Fruit fly (Drosophila melanogaster) whole organism, embryonic: ENCODE measurements around the gene CG15894.

Source experiments
- CG10274 ChIP-seq: fragments of 200-800 bp; sonication (Bioruptor generic); optimal IDR thresholded peaks from 3 replicates; lab custom pipeline; 2017; ENCODE audit warnings: missing biosample characterization, mild to moderate bottlenecking, missing genetic modification characterization
- CG10366 ChIP-seq: fragments of 200-800 bp; sonication (Bioruptor generic); IDR thresholded peaks from 2 replicates; pipeline ENCODE4 v1.3.6; 2022; ENCODE audit warnings: missing biosample characterization, missing genetic modification characterization
- CG10462 ChIP-seq: fragments of 200-800 bp; sonication (Bioruptor generic); optimal IDR thresholded peaks from 2 replicates; lab custom pipeline; 2016; ENCODE audit warnings: missing biosample characterization, missing genetic modification characterization
- CG11247 ChIP-seq: fragments of 200-800 bp; sonication (Bioruptor generic); IDR thresholded peaks from 2 replicates; pipeline ENCODE4 v1.3.6; 2022; ENCODE audit warnings: missing biosample characterization, missing genetic modification characterization
- CG12155 ChIP-seq: fragments of 200-800 bp; sonication (Bioruptor generic); optimal IDR thresholded peaks from 3 replicates; lab custom pipeline; 2016; ENCODE audit warnings: missing biosample characterization, missing genetic modification characterization
- CG13775 ChIP-seq: fragments of 200-800 bp; sonication (Bioruptor generic); optimal IDR thresholded peaks from 3 replicates; lab custom pipeline; 2017; ENCODE audit warnings: missing biosample characterization, mild to moderate bottlenecking, missing genetic modification characterization
- CG17361 ChIP-seq: fragments of 200-800 bp; sonication (Bioruptor generic); IDR thresholded peaks from 3 replicates; pipeline ENCODE4 v1.3.6; 2022; ENCODE audit warnings: missing biosample characterization, missing genetic modification characterization
- CG18476 ChIP-seq: fragments of 200-800 bp; sonication (Bioruptor generic); optimal IDR thresholded peaks from 2 replicates; lab custom pipeline; 2016; ENCODE audit warnings: missing biosample characterization, mild to moderate bottlenecking, missing genetic modification characterization
- CG18599 ChIP-seq: fragments of 200-800 bp; sonication (Bioruptor generic); optimal IDR thresholded peaks from 3 replicates; lab custom pipeline; 2017; ENCODE audit warnings: missing biosample characterization, missing genetic modification characterization, mild to moderate bottlenecking, moderate library complexity, missing genetic modification reagents
- CG18619 ChIP-seq: fragments of 200-800 bp; sonication (Bioruptor generic); optimal IDR thresholded peaks from 3 replicates; lab custom pipeline; 2017; ENCODE audit warnings: missing biosample characterization, mild to moderate bottlenecking, missing genetic modification characterization
- CG2120 ChIP-seq: fragments of 200-800 bp; sonication (Bioruptor generic); optimal IDR thresholded peaks from 3 replicates; lab custom pipeline; 2016; ENCODE audit warnings: missing biosample characterization, missing genetic modification characterization
- CG30020 ChIP-seq: fragments of 200-800 bp; optimal IDR thresholded peaks from 2 replicates; lab custom pipeline; 2019; ENCODE audit warnings: missing biosample characterization, mild to moderate bottlenecking, missing genetic modification characterization, moderate library complexity
- CG3847 ChIP-seq: fragments of 200-800 bp; sonication (Bioruptor generic); IDR thresholded peaks from 2 replicates; pipeline ENCODE4 v1.3.6; 2022; ENCODE audit warnings: missing biosample characterization, missing genetic modification characterization
- CG5953 ChIP-seq: fragments of 200-800 bp; sonication (Bioruptor generic); IDR thresholded peaks from 2 replicates; pipeline ENCODE4 v1.3.6; 2022; ENCODE audit warnings: missing biosample characterization, missing genetic modification characterization
- CG7839 ChIP-seq: fragments of 200-800 bp; sonication (Bioruptor generic); optimal IDR thresholded peaks from 3 replicates; lab custom pipeline; 2018; ENCODE audit warnings: missing biosample characterization, mild to moderate bottlenecking, missing genetic modification characterization, moderate library complexity
- CG8290 ChIP-seq, 3 experiments: fragments of 200-800 bp; sonication (Bioruptor generic); optimal IDR thresholded peaks; 2 replicates each; lab custom pipeline; 2016 to 2019; ENCODE audit warnings: missing biosample characterization in 3 of 3, missing genetic modification characterization in 3 of 3, mild to moderate bottlenecking in 2 of 3, moderate library complexity in 1 of 3
- CG8359 ChIP-seq: fragments of 200-800 bp; sonication (Bioruptor generic); optimal IDR thresholded peaks from 2 replicates; lab custom pipeline; 2017; ENCODE audit warnings: missing biosample characterization, mild to moderate bottlenecking, missing genetic modification characterization, borderline replicate concordance
- Dad ChIP-seq: fragments of 200-800 bp; sonication (Bioruptor generic); optimal IDR thresholded peaks from 3 replicates; lab custom pipeline; 2016; ENCODE audit warnings: missing biosample characterization, missing genetic modification characterization
- ERR ChIP-seq: fragments of 200-800 bp; sonication (Bioruptor generic); optimal IDR thresholded peaks from 2 replicates; lab custom pipeline; 2016; ENCODE audit warnings: missing biosample characterization, missing genetic modification characterization
- Fer2 ChIP-seq: fragments of 200-800 bp; sonication (Bioruptor generic); optimal IDR thresholded peaks from 2 replicates; lab custom pipeline; 2018; ENCODE audit warnings: missing biosample characterization, mild to moderate bottlenecking, missing genetic modification characterization, moderate library complexity
- Gug ChIP-seq: fragments of 200-800 bp; sonication (Bioruptor generic); IDR thresholded peaks from 4 replicates; pipeline ENCODE4 v1.3.6; 2022; ENCODE audit warnings: missing biosample characterization, missing genetic modification characterization
- Lhr ChIP-seq: fragments of 200-800 bp; sonication (Bioruptor generic); optimal IDR thresholded peaks from 3 replicates; lab custom pipeline; 2017; ENCODE audit warnings: mild to moderate bottlenecking, missing biosample characterization, missing genetic modification reagents, missing genetic modification characterization
- Max ChIP-seq: fragments of 200-800 bp; sonication (Bioruptor generic); optimal IDR thresholded peaks from 2 replicates; lab custom pipeline; 2016; ENCODE audit warnings: missing biosample characterization, mild to moderate bottlenecking, missing genetic modification characterization
- Meics ChIP-seq: fragments of 200-800 bp; sonication (Bioruptor generic); optimal IDR thresholded peaks from 2 replicates; lab custom pipeline; 2017; ENCODE audit warnings: missing biosample characterization, mild to moderate bottlenecking, missing genetic modification characterization
- Myb ChIP-seq: fragments of 200-800 bp; sonication (Bioruptor generic); optimal IDR thresholded peaks from 2 replicates; lab custom pipeline; 2016; ENCODE audit warnings: missing biosample characterization, missing genetic modification characterization
- NFAT ChIP-seq: fragments of 200-800 bp; sonication (Bioruptor generic); IDR thresholded peaks from 2 replicates; pipeline ENCODE4 v1.3.6; 2022; ENCODE audit warnings: missing biosample characterization, missing genetic modification characterization
- Poxn ChIP-seq: fragments of 200-800 bp; sonication (Bioruptor generic); IDR thresholded peaks from 2 replicates; pipeline ENCODE4 v1.3.6; 2022; ENCODE audit warnings: missing biosample characterization, missing genetic modification characterization
- Ptx1 ChIP-seq: fragments of 200-800 bp; sonication (Bioruptor generic); IDR thresholded peaks from 2 replicates; pipeline ENCODE4 v1.3.6; 2022; ENCODE audit warnings: missing biosample characterization, missing genetic modification characterization
- Rfx ChIP-seq: fragments of 200-800 bp; sonication (Bioruptor generic); IDR thresholded peaks from 2 replicates; pipeline ENCODE4 v1.3.6; 2022; ENCODE audit warnings: missing biosample characterization, missing genetic modification characterization
- Sry-δ ChIP-seq: fragments of 200-800 bp; sonication (Bioruptor generic); optimal IDR thresholded peaks from 2 replicates; lab custom pipeline; 2016; ENCODE audit warnings: missing biosample characterization, missing genetic modification characterization
- Vsx1 ChIP-seq: fragments of 200-800 bp; sonication (Bioruptor generic); optimal IDR thresholded peaks from 2 replicates; lab custom pipeline; 2017; ENCODE audit warnings: missing biosample characterization, mild to moderate bottlenecking, missing genetic modification characterization, missing genetic modification reagents
- croc ChIP-seq: fragments of 200-800 bp; sonication (Bioruptor generic); conservative IDR thresholded peaks from 3 replicates; pipeline ENCODE4 v1.3.6; 2022; ENCODE audit warnings: missing biosample characterization, missing genetic modification characterization
- crp ChIP-seq, 2 experiments: fragments of 200-800 bp; sonication (Bioruptor generic); optimal IDR thresholded peaks; 2 replicates in 1 of 2; 3 replicates in 1 of 2; lab custom pipeline; 2017; ENCODE audit warnings: missing biosample characterization in 2 of 2, missing genetic modification characterization in 2 of 2, mild to moderate bottlenecking in 1 of 2, moderate library complexity in 1 of 2
- danr ChIP-seq: fragments of 200-800 bp; sonication (Bioruptor generic); IDR thresholded peaks from 2 replicates; pipeline ENCODE4 v1.3.6; 2022; ENCODE audit warnings: missing biosample characterization, missing genetic modification characterization
- gcm2 ChIP-seq: fragments of 200-800 bp; sonication (Bioruptor generic); optimal IDR thresholded peaks from 2 replicates; lab custom pipeline; 2016; ENCODE audit warnings: missing biosample characterization, missing genetic modification characterization
- gem ChIP-seq: fragments of 200-800 bp; sonication (Bioruptor generic); optimal IDR thresholded peaks from 2 replicates; lab custom pipeline; 2019; ENCODE audit warnings: missing biosample characterization, mild to moderate bottlenecking, missing genetic modification characterization, moderate library complexity
- gfzf ChIP-seq: fragments of 200-800 bp; sonication (Bioruptor generic); optimal IDR thresholded peaks from 2 replicates; lab custom pipeline; 2016; ENCODE audit warnings: missing biosample characterization, mild to moderate bottlenecking, missing genetic modification characterization, moderate library complexity
- grau ChIP-seq: fragments of 200-800 bp; optimal IDR thresholded peaks from 3 replicates; lab custom pipeline; 2019; ENCODE audit warnings: missing biosample characterization, mild to moderate bottlenecking, missing genetic modification characterization, moderate library complexity
- ind ChIP-seq: fragments of 200-800 bp; sonication (Bioruptor generic); optimal IDR thresholded peaks from 3 replicates; lab custom pipeline; 2016; ENCODE audit warnings: missing biosample characterization, missing genetic modification characterization
- jigr1 ChIP-seq: fragments of 200-800 bp; sonication (Bioruptor generic); IDR thresholded peaks from 3 replicates; pipeline ENCODE4 v1.3.6; 2022; ENCODE audit warnings: missing biosample characterization, missing genetic modification characterization
- mam ChIP-seq: fragments of 200-800 bp; sonication (Bioruptor generic); optimal IDR thresholded peaks from 3 replicates; lab custom pipeline; 2016; ENCODE audit warnings: missing biosample characterization, missing genetic modification characterization
- nom ChIP-seq: fragments of 200-800 bp; sonication (Bioruptor generic); optimal IDR thresholded peaks from 2 replicates; lab custom pipeline; 2017; ENCODE audit warnings: missing biosample characterization, missing genetic modification characterization, mild to moderate bottlenecking, moderate library complexity, missing genetic modification reagents
- onecut ChIP-seq: fragments of 200-800 bp; sonication (Bioruptor generic); IDR thresholded peaks from 2 replicates; pipeline ENCODE4 v1.3.6; 2022; ENCODE audit warnings: missing biosample characterization, missing genetic modification characterization
- pan ChIP-seq, 4 experiments: fragments of >200 bp in 3 of 4; fragments of 200-800 bp in 1 of 4; sonication (Bioruptor generic) in 1 of 4; optimal IDR thresholded peaks in 3 of 4; IDR thresholded peaks in 1 of 4; 2 replicates each; pipeline versions ENCODE4 v1.3.6 to Lab custom; 2017 to 2022; ENCODE audit warnings: missing biosample characterization in 2 of 4, missing genetic modification characterization in 2 of 4, mixed read lengths in 1 of 4
- salm ChIP-seq: fragments of 200-800 bp; sonication (Bioruptor generic); optimal IDR thresholded peaks from 2 replicates; lab custom pipeline; 2018; ENCODE audit warnings: missing biosample characterization, mild to moderate bottlenecking, missing genetic modification characterization
- seq ChIP-seq: fragments of 200-800 bp; sonication (Bioruptor generic); IDR thresholded peaks from 2 replicates; pipeline ENCODE4 v1.3.6; 2022; ENCODE audit warnings: missing biosample characterization, missing genetic modification characterization
- ttk ChIP-seq: fragments of 200-800 bp; sonication (Bioruptor generic); IDR thresholded peaks from 2 replicates; pipeline ENCODE4 v2.1.2; 2022; ENCODE audit warnings: missing biosample characterization, missing genetic modification characterization
- zfh2 ChIP-seq: fragments of 200-800 bp; sonication (Bioruptor generic); optimal IDR thresholded peaks from 2 replicates; lab custom pipeline; 2016; ENCODE audit warnings: missing biosample characterization, missing genetic modification characterization

CG15894 gene

dm6 chrX:6338738-6339614 lies 30.0 kb downstream of the CG15894 start (continued):
- 0 out of 2 replicates have a peak, but pooled peaks have one; percentile 4 for TF ChIP-seq NFAT
- TF ChIP-seq CG13775 (GFP tag; lab: Kevin White, UChicago), result peak; percentile 27
- no peak for TF ChIP-seq Sry-δ (GFP tag; lab: Kevin White, UChicago)
- peak; percentile 13 for TF ChIP-seq zfh2 (GFP tag; lab: Kevin White, UChicago)
- no peak for TF ChIP-seq ERR
- no peak for TF ChIP-seq gfzf
- TF ChIP-seq crp (GFP tag; optimal IDR thresholded peaks at IDR 0.05; lab: Kevin White, UChicago), result no peak
- TF ChIP-seq CG10274 (GFP tag; lab: Kevin White, UChicago), result no peak
- peak; percentile 34 for TF ChIP-seq gem (tag; lab: Kevin White, UChicago)
- TF ChIP-seq Gug (GFP tag; lab: Robert Waterston, UW), result peak; percentile 56; the same call in 2 of the 4 replicates
- TF ChIP-seq Rfx (GFP tag; lab: Robert Waterston, UW), result peak; percentile 51
- no peak for TF ChIP-seq seq (GFP tag; lab: Robert Waterston, UW)
- TF ChIP-seq gcm2 (GFP tag; lab: Kevin White, UChicago), result no peak
- TF ChIP-seq Poxn (GFP tag; lab: Robert Waterston, UW), result no peak
- TF ChIP-seq jigr1, result no peak
- peak; percentile 10 for TF ChIP-seq CG18599 (GFP tag; lab: Kevin White, UChicago)
- no peak for TF ChIP-seq Myb (GFP tag; lab: Kevin White, UChicago)
- peak; percentile 8 for TF ChIP-seq CG12155 (GFP tag; lab: Kevin White, UChicago)
- TF ChIP-seq mam (GFP tag; lab: Kevin White, UChicago), result peak; percentile 29
- 0 out of 2 replicates have a peak, but pooled peaks have one; percentile 19 for TF ChIP-seq CG11247 (GFP tag; lab: Robert Waterston, UW)
- no peak for TF ChIP-seq Max
- TF ChIP-seq grau (tag; lab: Kevin White, UChicago), result peak; percentile 4
- TF ChIP-seq CG17361 (GFP tag; lab: Robert Waterston, UW), result peak; percentile 41; the same call in 1 of the 3 replicates
- no peak for TF ChIP-seq pan (optimal IDR thresholded peaks at IDR 0.05; lab: Kevin White, UChicago)
- TF ChIP-seq pan (GFP tag; optimal IDR thresholded peaks at IDR 0.05 in 1 of 2, IDR thresholded peaks at IDR 0.05 in 1 of 2), result peak in 1 of 2 experiments; percentile 31
- peak; percentile 16 for TF ChIP-seq nom (GFP tag; lab: Kevin White, UChicago)
- peak; percentile 38 for TF ChIP-seq CG2120 (GFP tag; lab: Kevin White, UChicago)
- TF ChIP-seq CG8290 (GFP tag; optimal IDR thresholded peaks at IDR 0.05; lab: Kevin White, UChicago), result no peak
- peak in 1 of 2 experiments; percentile 32 for TF ChIP-seq CG8290 (tag; optimal IDR thresholded peaks at IDR 0.05; lab: Kevin White, UChicago)
- no peak for TF ChIP-seq croc (GFP tag; lab: Robert Waterston, UW)
- TF ChIP-seq CG10462 (GFP tag; lab: Kevin White, UChicago), result no peak
- no peak for TF ChIP-seq CG30020 (tag; lab: Kevin White, UChicago)
- TF ChIP-seq Lhr, result no peak
- TF ChIP-seq CG18476, result no peak
- TF ChIP-seq Meics (GFP tag; lab: Kevin White, UChicago), result peak; percentile 29
- TF ChIP-seq Fer2 (tag; lab: Kevin White, UChicago), result no peak
- TF ChIP-seq Ptx1 (GFP tag; lab: Robert Waterston, UW), result no peak
- TF ChIP-seq Dad (GFP tag; lab: Kevin White, UChicago), result peak; percentile 28
- TF ChIP-seq danr, result no peak
- TF ChIP-seq CG7839, result peak; percentile 39
- peak; percentile 94 for TF ChIP-seq onecut (GFP tag; lab: Robert Waterston, UW)
- TF ChIP-seq CG3847 (GFP tag; lab: Robert Waterston, UW), result 0 out of 2 replicates have a peak, but pooled peaks have one; percentile 13
- TF ChIP-seq CG18619 (GFP tag; lab: Kevin White, UChicago), result peak; percentile 42
- TF ChIP-seq CG5953 (GFP tag; lab: Robert Waterston, UW), result no peak
- no peak for TF ChIP-seq salm (tag; lab: Kevin White, UChicago)
- TF ChIP-seq ttk (GFP tag; lab: Robert Waterston, UW), result peak; percentile 6; the same call in 1 of the 2 replicates
- TF ChIP-seq Vsx1, result no peak
- no peak for TF ChIP-seq CG8359 (GFP tag; lab: Kevin White, UChicago)
- peak; percentile 24 for TF ChIP-seq ind
- TF ChIP-seq CG10366 (GFP tag; lab: Robert Waterston, UW), result peak; percentile 19; the same call in 1 of the 2 replicates
